Fruit fly (Drosophila melanogaster): ENCODE measurements around the gene Plp.

The Plp gene

dm6 chr3L:15040329-15040886 is 54.1 kb downstream of the Plp start:
- TF ChIP-seq CG15479 (GFP tag; optimal IDR thresholded peaks at IDR 0.05) (peak; percentile 93), zen (tag; optimal IDR thresholded peaks at IDR 0.05) (peak; percentile 83), D (optimal IDR thresholded peaks at IDR 0.05) (peak; percentile 1), D (GFP tag; optimal IDR thresholded peaks at IDR 0.05) (no peak), tll (GFP tag; optimal IDR thresholded peaks at IDR 0.05) (peak in 1 of 2 experiments; percentile 68), CG16863 (GFP tag; optimal IDR thresholded peaks at IDR 0.05) (no peak), cad (GFP tag; optimal IDR thresholded peaks at IDR 0.05) (peak; percentile 61), sqz (GFP tag; optimal IDR thresholded peaks at IDR 0.05) (no peak), ems (GFP tag; optimal IDR thresholded peaks at IDR 0.05) (no peak), Atf6 (GFP tag; IDR thresholded peaks at IDR 0.05) (no peak), insv (GFP tag; optimal IDR thresholded peaks at IDR 0.05) (peak in 1 of 2 experiments; percentile 48), CG6654 (GFP tag; optimal IDR thresholded peaks at IDR 0.05) (no peak), CG6689 (GFP tag; IDR thresholded peaks at IDR 0.05) (no peak), Hsf (GFP tag; optimal IDR thresholded peaks at IDR 0.05) (no peak), sc (optimal IDR thresholded peaks at IDR 0.05) (no peak), sc (GFP tag; optimal IDR thresholded peaks at IDR 0.05) (no peak), Rx (GFP tag; IDR thresholded peaks at IDR 0.05) (no peak)

dm6 chr3L:15039510-15039909 is 55.0 kb downstream of the Plp start:
- TF ChIP-seq da (GFP tag; optimal IDR thresholded peaks at IDR 0.05): no peak
- TF ChIP-seq otp (GFP tag; IDR thresholded peaks at IDR 0.05): no peak
- TF ChIP-seq insv (GFP tag; optimal IDR thresholded peaks at IDR 0.05): peak in 1 of 2 experiments; percentile 24
- peak; percentile 97 for TF ChIP-seq zen (tag; optimal IDR thresholded peaks at IDR 0.05)
- TF ChIP-seq twi (tag; optimal IDR thresholded peaks at IDR 0.05): peak; percentile 71
- no peak for TF ChIP-seq CG16779 (GFP tag; IDR thresholded peaks at IDR 0.05)
- TF ChIP-seq hb (GFP tag; IDR thresholded peaks at IDR 0.05; ENCODE audit: partially characterized antibody): no peak
- TF ChIP-seq D (optimal IDR thresholded peaks at IDR 0.05): no peak
- TF ChIP-seq D (GFP tag; optimal IDR thresholded peaks at IDR 0.05): no peak
- no peak for TF ChIP-seq mld (GFP tag; IDR thresholded peaks at IDR 0.05; ENCODE audit: partially characterized antibody)
- TF ChIP-seq CG32532 (GFP tag; IDR thresholded peaks at IDR 0.05): no peak
- TF ChIP-seq cg (GFP tag; optimal IDR thresholded peaks at IDR 0.05): no peak
- peak in 1 of 2 experiments; percentile 18 for TF ChIP-seq tll (GFP tag; optimal IDR thresholded peaks at IDR 0.05)

DNA sequence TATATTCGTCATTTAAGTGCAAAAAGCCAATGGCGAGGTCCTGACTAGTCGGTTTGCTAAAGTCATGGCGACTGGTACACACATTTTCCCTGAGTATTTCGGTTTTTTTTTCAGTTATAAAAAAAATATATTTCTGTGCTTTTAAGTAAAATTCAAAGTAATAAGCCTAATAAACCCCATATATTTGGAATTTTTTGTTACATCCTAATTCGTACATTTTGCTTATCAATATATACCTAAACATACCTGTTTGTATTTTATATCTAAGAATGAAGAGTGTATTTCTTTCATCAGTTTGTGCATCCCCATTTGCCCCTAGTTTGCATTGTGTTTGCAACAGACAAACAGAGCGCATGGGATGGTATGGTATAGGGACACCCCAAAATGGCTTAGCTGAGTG is 58.9 kb downstream of the Plp start:
- no peak for TF ChIP-seq Jarid2 (GFP tag; optimal IDR thresholded peaks at IDR 0.05)
- TF ChIP-seq Fer1 (GFP tag; optimal IDR thresholded peaks at IDR 0.05): peak; percentile 3
- TF ChIP-seq CG18476 (GFP tag; optimal IDR thresholded peaks at IDR 0.05): no peak
- peak; percentile 31 for TF ChIP-seq gem (tag; optimal IDR thresholded peaks at IDR 0.05)
- peak; percentile 45 for TF ChIP-seq sens (GFP tag)
- peak; percentile 7 for TF ChIP-seq pho (GFP tag; optimal IDR thresholded peaks at IDR 0.05)
- peak; percentile 41 for TF ChIP-seq CG2120 (GFP tag; optimal IDR thresholded peaks at IDR 0.05)
- no peak for TF ChIP-seq CG8290 (GFP tag; optimal IDR thresholded peaks at IDR 0.05)
- TF ChIP-seq CG8290 (tag; optimal IDR thresholded peaks at IDR 0.05): no peak
- peak; percentile 22 for TF ChIP-seq cwo (GFP tag; optimal IDR thresholded peaks at IDR 0.05)
- peak; percentile 25 for TF ChIP-seq CG18599 (GFP tag; optimal IDR thresholded peaks at IDR 0.05)
- no peak for TF ChIP-seq lilli (GFP tag; optimal IDR thresholded peaks at IDR 0.05)
- no peak for TF ChIP-seq CG8089 (GFP tag; optimal IDR thresholded peaks at IDR 0.05)
- no peak for TF ChIP-seq mirr (GFP tag; optimal IDR thresholded peaks at IDR 0.05)
- peak; percentile 7 for TF ChIP-seq CG9727 (GFP tag; optimal IDR thresholded peaks at IDR 0.05)
- TF ChIP-seq Fer2 (tag; optimal IDR thresholded peaks at IDR 0.05): no peak
- no peak for TF ChIP-seq HmgD (GFP tag; optimal IDR thresholded peaks at IDR 0.05)
- TF ChIP-seq Ets97D (GFP tag; optimal IDR thresholded peaks at IDR 0.05): no peak
- peak; percentile 89 for TF ChIP-seq D19A (tag; optimal IDR thresholded peaks at IDR 0.05)
- peak; percentile 41; the same call in 2 of the 3 replicates for TF ChIP-seq row (GFP tag; IDR thresholded peaks at IDR 0.05)
- TF ChIP-seq CG12391 (tag; optimal IDR thresholded peaks at IDR 0.05): no peak
- TF ChIP-seq sisA (GFP tag; IDR thresholded peaks at IDR 0.05): no peak
- TF ChIP-seq Sox102F (GFP tag; optimal IDR thresholded peaks at IDR 0.05): no peak
- peak; percentile 47 for TF ChIP-seq Ets65A (GFP tag)
- TF ChIP-seq CG11504 (tag; optimal IDR thresholded peaks at IDR 0.05): peak; percentile 32

Measured in whole organism, embryonic.